Comparison of ENCODE assay signal across 1 fruit fly cellular context in the genomic region with DNA sequence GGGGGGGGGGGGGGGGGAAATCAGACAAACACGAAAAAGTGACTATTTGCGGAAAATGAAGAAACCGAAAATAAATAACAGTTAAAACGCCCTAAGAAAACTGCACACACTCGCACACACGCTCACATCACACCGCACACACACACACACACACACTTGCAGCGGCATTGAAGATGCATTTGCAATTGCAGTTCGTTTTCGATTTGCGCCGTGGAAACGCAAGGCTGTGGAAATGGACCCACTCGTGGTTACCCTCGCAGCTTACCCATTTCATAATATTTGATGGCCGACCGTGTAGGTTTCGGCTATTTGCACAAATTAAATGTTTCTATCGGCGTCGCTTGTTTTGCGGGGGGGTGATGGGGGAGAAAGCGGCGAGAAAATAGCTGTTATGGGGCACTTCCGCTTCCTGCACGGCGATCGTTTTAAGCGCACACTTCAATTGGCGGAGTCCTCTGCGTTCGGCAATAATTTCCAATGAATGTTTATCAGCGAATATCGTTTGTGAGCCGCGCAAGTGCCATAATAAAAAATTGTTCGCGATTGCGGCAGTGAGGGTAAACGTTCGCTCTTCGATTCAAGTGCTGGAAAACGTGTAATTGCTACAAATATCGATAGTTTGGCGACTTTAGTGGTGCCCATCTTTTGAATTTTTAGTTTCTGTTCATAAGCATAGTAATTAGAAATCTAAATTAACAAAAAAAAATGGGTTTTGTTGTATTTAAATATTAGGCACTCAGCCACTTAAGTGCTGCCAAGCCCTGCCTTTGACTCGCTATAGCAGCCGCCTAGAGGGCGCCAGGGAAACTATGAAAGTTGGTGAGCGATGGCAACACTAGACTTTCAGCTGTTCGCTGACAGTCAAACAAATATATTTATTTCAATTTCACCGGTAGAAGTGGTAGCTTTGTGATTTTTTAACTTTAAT.
TF ChIP-seq lines count a peak whose summit lies in the region.

Pop2 (minus strand) TSS at position 595 of the 928 bp plus-strand sequence.
CG6928 (plus strand) TSS at position 835 of the 928 bp plus-strand sequence.

TF ChIP-seq in whole organism, embryonic, 481 proteins besides CTCF, POLR2A, EP300 and RAD21 (continued from another document and continues in another):
- TF ChIP-seq Antp (GFP tag; optimal IDR thresholded peaks at IDR 0.05; lab: Kevin White, UChicago) (peak; percentile 86), D (optimal IDR thresholded peaks at IDR 0.05; lab: Kevin White, UChicago) (no peak), D (GFP tag; optimal IDR thresholded peaks at IDR 0.05; lab: Kevin White, UChicago) (no peak), CG5953 (GFP tag; IDR thresholded peaks at IDR 0.05; lab: Robert Waterston, UW) (no peak), Hr39 (optimal IDR thresholded peaks at IDR 0.05; lab: Kevin White, UChicago) (no peak), Deaf1 (tag; optimal IDR thresholded peaks at IDR 0.05; lab: Kevin White, UChicago) (peak; percentile 31), Nf-YA (GFP tag; IDR thresholded peaks at IDR 0.05; lab: Robert Waterston, UW) (no peak; the same call in 1 of the 2 replicates), Sox102F (GFP tag; optimal IDR thresholded peaks at IDR 0.05; lab: Kevin White, UChicago) (peak; percentile 54), Drgx (GFP tag; IDR thresholded peaks at IDR 0.05; lab: Robert Waterston, UW) (no peak), so (GFP tag; IDR thresholded peaks at IDR 0.05; lab: Robert Waterston, UW) (no peak; the same call in 1 of the 3 replicates), CG8944 (GFP tag; optimal IDR thresholded peaks at IDR 0.05; lab: Kevin White, UChicago) (peak; percentile 87), Sry-β (GFP tag; optimal IDR thresholded peaks at IDR 0.05; lab: Kevin White, UChicago) (peak; percentile 25), Dip3 (GFP tag; optimal IDR thresholded peaks at IDR 0.05; lab: Kevin White, UChicago) (peak; percentile 83), CG11723 (GFP tag; optimal IDR thresholded peaks at IDR 0.05; lab: Kevin White, UChicago) (peak; percentile 40), rib (GFP tag; IDR thresholded peaks at IDR 0.05; lab: Robert Waterston, UW) (no peak), exex (tag; optimal IDR thresholded peaks at IDR 0.05; lab: Kevin White, UChicago) (no peak), CG14860 (GFP tag; IDR thresholded peaks at IDR 0.05; lab: Robert Waterston, UW; ENCODE audit: partially characterized antibody) (peak; percentile 83; the same call in 2 of the 3 replicates), fru (optimal IDR thresholded peaks at IDR 0.05; lab: Kevin White, UChicago) (no peak), CG31365 (tag; optimal IDR thresholded peaks at IDR 0.05; lab: Kevin White, UChicago) (peak; percentile 9), CG14710 (tag; optimal IDR thresholded peaks at IDR 0.05; lab: Kevin White, UChicago) (peak; percentile 89), ssp (GFP tag; IDR thresholded peaks at IDR 0.05; lab: Robert Waterston, UW) (peak; percentile 60), Lpt (GFP tag; optimal IDR thresholded peaks at IDR 0.05; lab: Kevin White, UChicago) (no peak), CG6854 (GFP tag; optimal IDR thresholded peaks at IDR 0.05; lab: Kevin White, UChicago) (no peak), sens (GFP tag; lab: Kevin White, UChicago) (peak; percentile 96), Hey (tag; optimal IDR thresholded peaks at IDR 0.05; lab: Kevin White, UChicago) (no peak), Doc2 (GFP tag; IDR thresholded peaks at IDR 0.05; lab: Robert Waterston, UW) (no peak), HLH54F (GFP tag; optimal IDR thresholded peaks at IDR 0.05; lab: Kevin White, UChicago) (peak; percentile 91), CG10979 (tag; optimal IDR thresholded peaks at IDR 0.05; lab: Kevin White, UChicago) (peak; percentile 51), ci (GFP tag; IDR thresholded peaks at IDR 0.05; lab: Robert Waterston, UW) (peak; percentile 83), MESR4 (GFP tag; optimal IDR thresholded peaks at IDR 0.05; lab: Kevin White, UChicago) (peak; percentile 82), CG33213 (GFP tag; optimal IDR thresholded peaks at IDR 0.05; lab: Kevin White, UChicago) (peak; percentile 85), cas (GFP tag; IDR thresholded peaks at IDR 0.05; lab: Robert Waterston, UW) (peak; percentile 32; the same call in 1 of the 2 replicates), Atf6 (GFP tag; IDR thresholded peaks at IDR 0.05; lab: Robert Waterston, UW) (peak; percentile 73), Ravus (GFP tag; IDR thresholded peaks at IDR 0.05; lab: Robert Waterston, UW) (peak; percentile 48), sc (optimal IDR thresholded peaks at IDR 0.05; lab: Kevin White, UChicago) (no peak), sc (GFP tag; optimal IDR thresholded peaks at IDR 0.05; lab: Kevin White, UChicago) (no peak), vnd (GFP tag; IDR thresholded peaks at IDR 0.05; lab: Robert Waterston, UW; ENCODE audit: partially characterized antibody) (peak; percentile 76), CG17612 (GFP tag; IDR thresholded peaks at IDR 0.05; lab: Robert Waterston, UW) (no peak), CG10565 (GFP tag; optimal IDR thresholded peaks at IDR 0.05; lab: Kevin White, UChicago) (peak; percentile 43), CG4707 (GFP tag; optimal IDR thresholded peaks at IDR 0.05; lab: Kevin White, UChicago) (no peak), CG18011 (GFP tag; optimal IDR thresholded peaks at IDR 0.05; lab: Kevin White, UChicago) (peak; percentile 53), fd3F (GFP tag; optimal IDR thresholded peaks at IDR 0.05; lab: Kevin White, UChicago) (peak; percentile 49), CG2120 (GFP tag; optimal IDR thresholded peaks at IDR 0.05; lab: Kevin White, UChicago) (peak; percentile 90), CG3065 (GFP tag; optimal IDR thresholded peaks at IDR 0.05; lab: Kevin White, UChicago) (no peak), CG30431 (GFP tag; optimal IDR thresholded peaks at IDR 0.05; lab: Kevin White, UChicago) (peak; percentile 52), slbo (GFP tag; IDR thresholded peaks at IDR 0.05; lab: Robert Waterston, UW) (peak; percentile 88), da (GFP tag; optimal IDR thresholded peaks at IDR 0.05; lab: Kevin White, UChicago) (peak; percentile 42), CG13624 (GFP tag; optimal IDR thresholded peaks at IDR 0.05; lab: Kevin White, UChicago) (peak; percentile 83), wek (GFP tag; optimal IDR thresholded peaks at IDR 0.05; lab: Kevin White, UChicago) (no peak), CG2889 (GFP tag; IDR thresholded peaks at IDR 0.05; lab: Robert Waterston, UW) (peak; percentile 43; the same call in 1 of the 3 replicates), sr (GFP tag; IDR thresholded peaks at IDR 0.05; lab: Robert Waterston, UW) (no peak), CG1792 (GFP tag; optimal IDR thresholded peaks at IDR 0.05; lab: Kevin White, UChicago) (peak; percentile 66), CG30403 (GFP tag; optimal IDR thresholded peaks at IDR 0.05; lab: Kevin White, UChicago) (peak; percentile 86), bigmax (GFP tag; optimal IDR thresholded peaks at IDR 0.05; lab: Kevin White, UChicago) (no peak), trem (tag; optimal IDR thresholded peaks at IDR 0.05; lab: Kevin White, UChicago) (peak; percentile 86), tll (GFP tag; optimal IDR thresholded peaks at IDR 0.05; lab: Kevin White, UChicago) (peak in 1 of 2 experiments; percentile 66), gcm2 (GFP tag; optimal IDR thresholded peaks at IDR 0.05; lab: Kevin White, UChicago) (peak; percentile 2), NC2α (GFP tag; optimal IDR thresholded peaks at IDR 0.05; lab: Kevin White, UChicago) (peak; percentile 25), ac (GFP tag; optimal IDR thresholded peaks at IDR 0.05; lab: Kevin White, UChicago) (peak; percentile 21), CG17359 (tag; optimal IDR thresholded peaks at IDR 0.05; lab: Kevin White, UChicago) (peak; percentile 55), zen2 (GFP tag; IDR thresholded peaks at IDR 0.05; lab: Robert Waterston, UW; ENCODE audit: partially characterized antibody) (peak; percentile 67; the same call in 1 of the 3 replicates), MBD-R2 (GFP tag; IDR thresholded peaks at IDR 0.05; lab: Robert Waterston, UW) (peak; percentile 94), crol (GFP tag; IDR thresholded peaks at IDR 0.05; lab: Robert Waterston, UW) (peak; percentile 96), CG17568 (GFP tag; optimal IDR thresholded peaks at IDR 0.05; lab: Kevin White, UChicago) (peak; percentile 39), Ets97D (GFP tag; optimal IDR thresholded peaks at IDR 0.05; lab: Kevin White, UChicago) (peak; percentile 92), CG9215 (GFP tag; IDR thresholded peaks at IDR 0.05; lab: Robert Waterston, UW) (peak; percentile 78), Rx (GFP tag; IDR thresholded peaks at IDR 0.05; lab: Robert Waterston, UW) (peak; percentile 36; the same call in 1 of the 2 replicates), CG11504 (tag; optimal IDR thresholded peaks at IDR 0.05; lab: Kevin White, UChicago) (peak; percentile 71), CG3281 (GFP tag; optimal IDR thresholded peaks at IDR 0.05; lab: Kevin White, UChicago) (peak; percentile 52), Ada2b (GFP tag; IDR thresholded peaks at IDR 0.05; lab: Robert Waterston, UW) (no peak), GATAe (GFP tag; conservative IDR thresholded peaks at IDR 0.05; lab: Robert Waterston, UW) (no peak), lab (GFP tag; optimal IDR thresholded peaks at IDR 0.05; lab: Kevin White, UChicago) (peak; percentile 79), CG9817 (tag; optimal IDR thresholded peaks at IDR 0.05; lab: Kevin White, UChicago) (peak; percentile 72), Neu2 (GFP tag; optimal IDR thresholded peaks at IDR 0.05; lab: Kevin White, UChicago; ENCODE audit: borderline replicate concordance) (peak; percentile 62), CG17186 (GFP tag; optimal IDR thresholded peaks at IDR 0.05; lab: Kevin White, UChicago) (peak; percentile 62), H15 (GFP tag; IDR thresholded peaks at IDR 0.05; lab: Robert Waterston, UW) (peak; percentile 66; the same call in 2 of the 3 replicates), CG12299 (tag; optimal IDR thresholded peaks at IDR 0.05; lab: Kevin White, UChicago) (no peak), CG32772 (GFP tag; IDR thresholded peaks at IDR 0.05; lab: Robert Waterston, UW) (peak; percentile 72), ind (GFP tag; optimal IDR thresholded peaks at IDR 0.05; lab: Kevin White, UChicago) (peak; percentile 80), slou (GFP tag; optimal IDR thresholded peaks at IDR 0.05; lab: Kevin White, UChicago) (peak; percentile 56), Doc3 (GFP tag; IDR thresholded peaks at IDR 0.05; lab: Robert Waterston, UW; ENCODE audit: partially characterized antibody) (peak; percentile 87), CG9727 (GFP tag; optimal IDR thresholded peaks at IDR 0.05; lab: Kevin White, UChicago) (peak; percentile 72), CG17802 (tag; optimal IDR thresholded peaks at IDR 0.05; lab: Kevin White, UChicago) (peak; percentile 57), CG1233 (GFP tag; optimal IDR thresholded peaks at IDR 0.05; lab: Kevin White, UChicago) (peak; percentile 50), pzg (GFP tag; optimal IDR thresholded peaks at IDR 0.05; lab: Kevin White, UChicago) (peak; percentile 88), kni (GFP tag; optimal IDR thresholded peaks at IDR 0.05; lab: Kevin White, UChicago) (peak; percentile 1), ranshi (GFP tag; IDR thresholded peaks at IDR 0.05; lab: Robert Waterston, UW) (peak; percentile 65), CG2116 (GFP tag; optimal IDR thresholded peaks at IDR 0.05; lab: Kevin White, UChicago) (peak; percentile 85), CG34224 (GFP tag; IDR thresholded peaks at IDR 0.05; lab: Robert Waterston, UW; ENCODE audit: partially characterized antibody) (peak; percentile 84), CG6765 (GFP tag; optimal IDR thresholded peaks at IDR 0.05; lab: Kevin White, UChicago) (no peak), CG3726 (GFP tag; IDR thresholded peaks at IDR 0.05; lab: Robert Waterston, UW) (0 out of 3 replicates have a peak, but pooled peaks have one; percentile 21), CG6813 (GFP tag; optimal IDR thresholded peaks at IDR 0.05; lab: Kevin White, UChicago) (no peak), D19B (GFP tag; optimal IDR thresholded peaks at IDR 0.05; lab: Kevin White, UChicago) (peak; percentile 19), Aef1 (GFP tag; IDR thresholded peaks at IDR 0.05; lab: Robert Waterston, UW) (peak; percentile 62), CG8924 (tag; optimal IDR thresholded peaks at IDR 0.05; lab: Kevin White, UChicago) (peak; percentile 56), CG14441 (GFP tag; IDR thresholded peaks at IDR 0.05; lab: Robert Waterston, UW) (peak; percentile 66), CG33557 (GFP tag; optimal IDR thresholded peaks at IDR 0.05; lab: Kevin White, UChicago) (peak; percentile 29), chinmo (GFP tag; IDR thresholded peaks at IDR 0.05; lab: Robert Waterston, UW; ENCODE audit: partially characterized antibody) (peak; percentile 82), CG10543 (GFP tag; optimal IDR thresholded peaks at IDR 0.05; lab: Kevin White, UChicago) (peak; percentile 53), en (GFP tag; optimal IDR thresholded peaks at IDR 0.05; lab: Kevin White, UChicago) (no peak), Rfx (GFP tag; IDR thresholded peaks at IDR 0.05; lab: Robert Waterston, UW) (peak; percentile 82), CkIIα-i1 (GFP tag; IDR thresholded peaks at IDR 0.05; lab: Robert Waterston, UW) (no peak), bab2 (GFP tag; optimal IDR thresholded peaks at IDR 0.05; lab: Kevin White, UChicago) (peak; percentile 86), CG17385 (GFP tag; optimal IDR thresholded peaks at IDR 0.05; lab: Kevin White, UChicago) (peak; percentile 31), Blimp-1 (GFP tag; optimal IDR thresholded peaks at IDR 0.05; lab: Kevin White, UChicago) (peak; percentile 42), abd-A (tag; optimal IDR thresholded peaks at IDR 0.05; lab: Kevin White, UChicago) (no peak), CG14014 (GFP tag; IDR thresholded peaks at IDR 0.05; lab: Robert Waterston, UW) (peak; percentile 63; the same call in 1 of the 2 replicates), CG3995 (GFP tag; optimal IDR thresholded peaks at IDR 0.05; lab: Kevin White, UChicago) (peak; percentile 10), CG13775 (GFP tag; optimal IDR thresholded peaks at IDR 0.05; lab: Kevin White, UChicago) (peak; percentile 72), CG8290 (GFP tag; optimal IDR thresholded peaks at IDR 0.05; lab: Kevin White, UChicago) (peak; percentile 74), CG8290 (tag; optimal IDR thresholded peaks at IDR 0.05; lab: Kevin White, UChicago) (no peak), seq (GFP tag; IDR thresholded peaks at IDR 0.05; lab: Robert Waterston, UW) (peak; percentile 58; the same call in 1 of the 2 replicates), CG12659 (GFP tag; optimal IDR thresholded peaks at IDR 0.05; lab: Kevin White, UChicago) (peak; percentile 92), ab (GFP tag; optimal IDR thresholded peaks at IDR 0.05; lab: Kevin White, UChicago) (peak; percentile 57), nerfin-1 (tag; optimal IDR thresholded peaks at IDR 0.05; lab: Kevin White, UChicago) (peak; percentile 13), CG7556 (GFP tag; optimal IDR thresholded peaks at IDR 0.05; lab: Kevin White, UChicago) (peak; percentile 52), bbx (GFP tag; IDR thresholded peaks at IDR 0.05; lab: Robert Waterston, UW; ENCODE audit: partially characterized antibody) (peak; percentile 79)
